Fruit fly (Drosophila melanogaster) S2 (cell line): ENCODE results near the gene Taf13.

ENCODE experiments used
- CG8478 ChIP-seq: fragments of >200 bp; optimal IDR thresholded peaks from 2 replicates; lab custom pipeline; 2018
- CTCF ChIP-seq, 2 experiments: fragments of >200 bp; optimal IDR thresholded peaks; 2 replicates each; lab custom pipeline; 2018

DNA sequence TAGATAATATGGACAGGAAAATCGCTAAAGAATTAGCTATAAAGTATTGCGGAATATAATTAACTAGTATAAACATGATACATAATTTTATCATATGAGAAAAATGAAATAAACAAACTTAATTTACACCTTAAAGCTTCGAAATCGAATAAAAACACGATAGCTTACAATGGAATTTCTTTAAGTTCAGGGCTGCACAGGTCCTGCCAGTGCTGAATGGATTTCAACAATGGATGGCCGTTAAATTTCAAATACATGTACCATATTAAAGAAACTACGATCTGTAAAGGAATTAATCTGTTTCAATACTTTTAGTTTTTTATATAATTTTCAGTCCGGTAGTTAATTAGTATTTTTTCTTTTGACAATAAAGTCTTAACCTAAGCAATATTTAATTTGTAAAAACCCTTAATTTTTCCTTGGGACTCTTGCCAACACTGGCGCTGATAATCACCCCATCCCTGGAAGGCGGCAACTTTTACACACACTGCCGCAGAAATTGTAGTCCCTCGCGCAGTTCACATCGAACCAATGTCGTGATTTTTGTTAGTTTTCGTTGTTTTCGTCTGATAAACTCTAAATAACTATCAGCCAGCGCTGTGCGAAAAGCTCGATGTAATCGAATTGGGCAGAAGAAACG lies 32.5 kb downstream of the Taf13 start, which contains the start of the genes barr and lok:
- TF ChIP-seq CTCF (optimal IDR thresholded peaks at IDR 0.05; lab: Kevin White, UChicago), result no peak
- TF ChIP-seq CG8478 (lab: Kevin White, UChicago), result no peak
